Fruit fly (Drosophila melanogaster) whole organism, embryonic: ENCODE measurements around the gene CG32537.

ENCODE experiments used
- Asciz ChIP-seq: fragments of 200-800 bp; sonication (Bioruptor generic); optimal IDR thresholded peaks from 2 replicates; lab custom pipeline; 2017; ENCODE audit warnings: missing biosample characterization, mild to moderate bottlenecking, missing genetic modification characterization, missing genetic modification reagents
- BtbVII ChIP-seq: fragments of 200-800 bp; sonication (Bioruptor generic); optimal IDR thresholded peaks from 3 replicates; lab custom pipeline; 2017; ENCODE audit warnings: missing biosample characterization, mild to moderate bottlenecking, missing genetic modification characterization
- Bteb2 ChIP-seq: fragments of 200-800 bp; sonication (Bioruptor generic); optimal IDR thresholded peaks from 2 replicates; lab custom pipeline; 2016; ENCODE audit warnings: missing biosample characterization, missing genetic modification characterization
- CG10274 ChIP-seq: fragments of 200-800 bp; sonication (Bioruptor generic); optimal IDR thresholded peaks from 3 replicates; lab custom pipeline; 2017; ENCODE audit warnings: missing biosample characterization, mild to moderate bottlenecking, missing genetic modification characterization
- CG10366 ChIP-seq: fragments of 200-800 bp; sonication (Bioruptor generic); IDR thresholded peaks from 2 replicates; pipeline ENCODE4 v1.3.6; 2022; ENCODE audit warnings: missing biosample characterization, missing genetic modification characterization
- CG11085 ChIP-seq: fragments of 200-800 bp; sonication (Bioruptor generic); IDR thresholded peaks from 2 replicates; pipeline ENCODE4 v1.3.6; 2022; ENCODE audit warnings: missing biosample characterization, missing genetic modification characterization
- CG11398 ChIP-seq: fragments of 200-800 bp; sonication (Bioruptor generic); optimal IDR thresholded peaks from 2 replicates; lab custom pipeline; 2016; ENCODE audit warnings: missing biosample characterization, missing genetic modification characterization
- CG12104 ChIP-seq: fragments of 200-800 bp; sonication (Bioruptor generic); optimal IDR thresholded peaks from 3 replicates; lab custom pipeline; 2016; ENCODE audit warnings: missing biosample characterization, missing genetic modification characterization
- CG13123 ChIP-seq: fragments of 200-800 bp; sonication (Bioruptor generic); optimal IDR thresholded peaks from 2 replicates; lab custom pipeline; 2016; ENCODE audit warnings: missing biosample characterization, missing genetic modification characterization
- CG15514 ChIP-seq: fragments of 200-800 bp; sonication (Bioruptor generic); optimal IDR thresholded peaks from 3 replicates; lab custom pipeline; 2017; ENCODE audit warnings: missing biosample characterization, missing genetic modification characterization, mild to moderate bottlenecking, moderate library complexity, missing genetic modification reagents
- CG2712 ChIP-seq: fragments of 200-800 bp; optimal IDR thresholded peaks from 3 replicates; lab custom pipeline; 2019; ENCODE audit warnings: missing biosample characterization, mild to moderate bottlenecking, missing genetic modification characterization, moderate library complexity
- CG30020 ChIP-seq: fragments of 200-800 bp; optimal IDR thresholded peaks from 2 replicates; lab custom pipeline; 2019; ENCODE audit warnings: missing biosample characterization, mild to moderate bottlenecking, missing genetic modification characterization, moderate library complexity
- CG32532 ChIP-seq: fragments of 200-800 bp; sonication (Bioruptor generic); IDR thresholded peaks from 2 replicates; pipeline ENCODE4 v1.3.6; 2022; ENCODE audit warnings: missing biosample characterization, missing genetic modification characterization
- CG33213 ChIP-seq: fragments of 200-800 bp; sonication (Bioruptor generic); optimal IDR thresholded peaks from 3 replicates; lab custom pipeline; 2016; ENCODE audit warnings: missing biosample characterization, missing genetic modification characterization
- CG4328 ChIP-seq: fragments of 200-800 bp; sonication (Bioruptor generic); optimal IDR thresholded peaks from 3 replicates; lab custom pipeline; 2017; ENCODE audit warnings: missing biosample characterization, missing genetic modification reagents, missing genetic modification characterization
- CG5245 ChIP-seq: fragments of 200-800 bp; sonication (Bioruptor generic); optimal IDR thresholded peaks from 3 replicates; lab custom pipeline; 2016; ENCODE audit warnings: missing biosample characterization, missing genetic modification characterization
- CG8359 ChIP-seq: fragments of 200-800 bp; sonication (Bioruptor generic); optimal IDR thresholded peaks from 2 replicates; lab custom pipeline; 2017; ENCODE audit warnings: missing biosample characterization, mild to moderate bottlenecking, missing genetic modification characterization, borderline replicate concordance
- CG8388 ChIP-seq: fragments of 200-800 bp; sonication (Bioruptor generic); optimal IDR thresholded peaks from 2 replicates; lab custom pipeline; 2019; ENCODE audit warnings: missing biosample characterization, mild to moderate bottlenecking, missing genetic modification characterization, moderate library complexity
- CG9609 ChIP-seq: fragments of 200-800 bp; sonication (Bioruptor generic); optimal IDR thresholded peaks from 3 replicates; lab custom pipeline; 2016; ENCODE audit warnings: missing biosample characterization, missing genetic modification characterization
- Dbx ChIP-seq: fragments of 200-800 bp; sonication (Bioruptor generic); IDR thresholded peaks from 3 replicates; pipeline ENCODE4 v1.3.6; 2022; ENCODE audit warnings: missing biosample characterization, missing genetic modification characterization
- Fer3 ChIP-seq: fragments of 200-800 bp; sonication (Bioruptor generic); optimal IDR thresholded peaks from 2 replicates; lab custom pipeline; 2018; ENCODE audit warnings: missing biosample characterization, mild to moderate bottlenecking, missing genetic modification characterization, moderate library complexity
- Gsc ChIP-seq: fragments of 200-800 bp; sonication (Bioruptor generic); IDR thresholded peaks from 2 replicates; pipeline ENCODE4 v1.3.6; 2022; ENCODE audit warnings: missing biosample characterization, missing genetic modification characterization
- Hand ChIP-seq: fragments of 200-800 bp; sonication (Bioruptor generic); optimal IDR thresholded peaks from 2 replicates; lab custom pipeline; 2017; ENCODE audit warnings: mild to moderate bottlenecking, missing biosample characterization, missing genetic modification reagents, missing genetic modification characterization
- Hmr ChIP-seq: fragments of 200-800 bp; sonication (Bioruptor generic); optimal IDR thresholded peaks from 3 replicates; lab custom pipeline; 2017; ENCODE audit warnings: mild to moderate bottlenecking, missing biosample characterization, missing genetic modification reagents, missing genetic modification characterization
- Hsf ChIP-seq: fragments of 200-800 bp; sonication (Bioruptor generic); optimal IDR thresholded peaks from 3 replicates; lab custom pipeline; 2016; ENCODE audit warnings: missing biosample characterization, missing genetic modification characterization
- MTF-1 ChIP-seq: fragments of 200-800 bp; sonication (Bioruptor generic); optimal IDR thresholded peaks from 2 replicates; lab custom pipeline; 2018; ENCODE audit warnings: missing biosample characterization, mild to moderate bottlenecking, missing genetic modification characterization, borderline replicate concordance
- NK7.1 ChIP-seq: fragments of 200-800 bp; sonication (Bioruptor generic); optimal IDR thresholded peaks from 3 replicates; lab custom pipeline; 2016; ENCODE audit warnings: missing biosample characterization, missing genetic modification characterization
- Ptx1 ChIP-seq: fragments of 200-800 bp; sonication (Bioruptor generic); IDR thresholded peaks from 2 replicates; pipeline ENCODE4 v1.3.6; 2022; ENCODE audit warnings: missing biosample characterization, missing genetic modification characterization
- Ravus ChIP-seq: fragments of 200-800 bp; sonication (Bioruptor generic); IDR thresholded peaks from 2 replicates; pipeline ENCODE4 v1.3.6; 2022; ENCODE audit warnings: missing biosample characterization, missing genetic modification characterization
- Sox100B ChIP-seq: fragments of 200-800 bp; sonication (Bioruptor generic); optimal IDR thresholded peaks from 3 replicates; lab custom pipeline; 2018; ENCODE audit warnings: missing biosample characterization, mild to moderate bottlenecking, missing genetic modification characterization
- Sry-δ ChIP-seq: fragments of 200-800 bp; sonication (Bioruptor generic); optimal IDR thresholded peaks from 2 replicates; lab custom pipeline; 2016; ENCODE audit warnings: missing biosample characterization, missing genetic modification characterization
- Vsx1 ChIP-seq: fragments of 200-800 bp; sonication (Bioruptor generic); optimal IDR thresholded peaks from 2 replicates; lab custom pipeline; 2017; ENCODE audit warnings: missing biosample characterization, mild to moderate bottlenecking, missing genetic modification characterization, missing genetic modification reagents
- ase ChIP-seq: fragments of 200-800 bp; sonication (Bioruptor generic); IDR thresholded peaks from 3 replicates; pipeline ENCODE4 v1.3.6; 2022; ENCODE audit warnings: missing biosample characterization, missing genetic modification characterization
- bsh ChIP-seq, 2 experiments: fragments of 200-800 bp; sonication (Bioruptor generic); optimal IDR thresholded peaks; 2 replicates each; lab custom pipeline; 2017 to 2018; ENCODE audit warnings: mild to moderate bottlenecking in 2 of 2, missing biosample characterization in 2 of 2, missing genetic modification characterization in 2 of 2, moderate library complexity in 1 of 2
- chinmo ChIP-seq: fragments of 200-800 bp; sonication (Bioruptor generic); IDR thresholded peaks from 4 replicates; pipeline ENCODE4 v1.3.6; 2022; ENCODE audit warnings: missing biosample characterization, missing genetic modification characterization; ENCODE audit not compliant: partially characterized antibody
- croc ChIP-seq: fragments of 200-800 bp; sonication (Bioruptor generic); conservative IDR thresholded peaks from 3 replicates; pipeline ENCODE4 v1.3.6; 2022; ENCODE audit warnings: missing biosample characterization, missing genetic modification characterization
- dpn ChIP-seq, 2 experiments: fragments of 200-800 bp; sonication (Bioruptor generic); optimal IDR thresholded peaks; 3 replicates each; lab custom pipeline; 2016; ENCODE audit warnings: missing biosample characterization in 2 of 2, missing genetic modification characterization in 2 of 2
- en ChIP-seq: fragments of 200-800 bp; sonication (Bioruptor generic); optimal IDR thresholded peaks from 2 replicates; lab custom pipeline; 2016; ENCODE audit warnings: missing biosample characterization, missing genetic modification characterization
- eve ChIP-seq, 2 experiments: fragments of >200 bp; optimal IDR thresholded peaks; 2 replicates each; lab custom pipeline; 2017; ENCODE audit warnings: missing biosample characterization in 2 of 2, missing genetic modification characterization in 2 of 2
- exex ChIP-seq: fragments of 200-800 bp; sonication (Bioruptor generic); optimal IDR thresholded peaks from 4 replicates; lab custom pipeline; 2018; ENCODE audit warnings: missing biosample characterization, mild to moderate bottlenecking, missing genetic modification characterization, moderate library complexity
- gro ChIP-seq: fragments of 200-800 bp; sonication (Bioruptor generic); optimal IDR thresholded peaks from 2 replicates; lab custom pipeline; 2016; ENCODE audit warnings: missing biosample characterization, missing genetic modification characterization
- hkb ChIP-seq, 2 experiments: fragments of 200-800 bp in 1 of 2; fragments of >200 bp in 1 of 2; sonication (Bioruptor generic) in 1 of 2; IDR thresholded peaks in 1 of 2; optimal IDR thresholded peaks in 1 of 2; 2 replicates each; pipeline versions ENCODE4 v1.3.6 to Lab custom; 2017 to 2022; ENCODE audit warnings: missing biosample characterization in 1 of 2, missing genetic modification characterization in 1 of 2
- pan ChIP-seq, 4 experiments: fragments of >200 bp in 3 of 4; fragments of 200-800 bp in 1 of 4; sonication (Bioruptor generic) in 1 of 4; optimal IDR thresholded peaks in 3 of 4; IDR thresholded peaks in 1 of 4; 2 replicates each; pipeline versions ENCODE4 v1.3.6 to Lab custom; 2017 to 2022; ENCODE audit warnings: missing biosample characterization in 2 of 4, missing genetic modification characterization in 2 of 4, mixed read lengths in 1 of 4
- pho ChIP-seq: fragments of 200-800 bp; sonication (Bioruptor generic); optimal IDR thresholded peaks from 2 replicates; lab custom pipeline; 2016; ENCODE audit warnings: missing biosample characterization, missing genetic modification characterization
- sna ChIP-seq: fragments of 200-800 bp; sonication (Bioruptor generic); IDR thresholded peaks from 2 replicates; pipeline ENCODE4 v1.3.6; 2022; ENCODE audit warnings: missing biosample characterization, missing genetic modification characterization; ENCODE audit not compliant: partially characterized antibody
- stwl ChIP-seq: fragments of 200-800 bp; sonication (Bioruptor generic); optimal IDR thresholded peaks from 3 replicates; lab custom pipeline; 2018; ENCODE audit warnings: missing biosample characterization, mild to moderate bottlenecking, missing genetic modification characterization, moderate library complexity
- tgo ChIP-seq: fragments of 200-800 bp; sonication (Bioruptor generic); IDR thresholded peaks from 3 replicates; pipeline ENCODE4 v1.3.6; 2022; ENCODE audit warnings: missing biosample characterization, missing genetic modification characterization
- unc-4 ChIP-seq: fragments of 200-800 bp; sonication (Bioruptor generic); IDR thresholded peaks from 2 replicates; pipeline ENCODE4 v1.3.6; 2022; ENCODE audit warnings: missing biosample characterization, missing genetic modification characterization; ENCODE audit not compliant: partially characterized antibody
- z ChIP-seq: fragments of 200-800 bp; sonication (Bioruptor generic); IDR thresholded peaks from 3 replicates; pipeline ENCODE4 v1.3.6; 2022; ENCODE audit warnings: missing biosample characterization, missing genetic modification characterization

CG32537 gene

DNA sequence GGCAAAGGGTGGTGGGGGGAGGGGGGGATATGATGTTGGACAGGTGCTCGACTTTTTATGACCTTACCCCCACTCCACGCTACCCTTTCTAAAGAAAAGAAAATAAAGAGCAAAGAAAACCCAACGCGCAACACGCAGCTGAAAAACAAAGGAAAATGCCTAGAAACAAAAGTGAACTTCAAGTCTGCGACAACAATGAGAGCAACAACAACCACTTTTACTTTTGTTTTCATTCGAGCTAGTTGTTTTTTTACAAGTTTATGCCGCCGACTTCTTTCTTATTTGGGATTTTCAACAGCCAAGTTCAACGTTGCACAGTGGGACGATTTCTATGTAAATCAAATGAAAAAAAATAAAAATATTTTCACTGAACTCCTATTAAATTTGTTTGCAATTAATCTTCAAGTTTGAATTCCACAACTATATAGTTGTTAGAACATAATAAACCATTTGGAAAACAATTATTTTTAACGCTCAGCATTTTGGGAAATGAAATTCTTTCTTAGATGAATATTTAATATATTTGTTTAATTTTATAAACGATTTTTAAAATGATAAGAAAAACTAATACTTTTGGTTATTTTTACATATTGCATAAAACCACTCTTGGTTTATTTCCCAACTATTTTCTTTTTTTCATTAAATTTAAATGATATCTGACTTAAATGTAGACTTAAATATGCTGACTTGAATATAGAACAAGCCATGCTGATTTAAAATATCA lies 51.6 kb downstream of the CG32537 start (continued):
- TF ChIP-seq Gsc (GFP tag; lab: Robert Waterston, UW): no peak
- TF ChIP-seq CG15514 (GFP tag; lab: Kevin White, UChicago): no peak
- TF ChIP-seq Bteb2 (GFP tag; lab: Kevin White, UChicago): no peak
- no peak for TF ChIP-seq chinmo (GFP tag; lab: Robert Waterston, UW)
- no peak for TF ChIP-seq Sry-δ (GFP tag; lab: Kevin White, UChicago)
- TF ChIP-seq dpn (GFP tag; optimal IDR thresholded peaks at IDR 0.05; lab: Kevin White, UChicago): peak in 1 of 2 experiments; percentile 22
- TF ChIP-seq CG8359 (GFP tag; lab: Kevin White, UChicago): no peak
- no peak for TF ChIP-seq CG30020 (tag; lab: Kevin White, UChicago)
- TF ChIP-seq NK7.1: no peak
- no peak for TF ChIP-seq Hand
- no peak for TF ChIP-seq z (GFP tag; lab: Robert Waterston, UW)
- no peak for TF ChIP-seq Dbx (GFP tag; lab: Robert Waterston, UW)
- no peak for TF ChIP-seq CG5245 (GFP tag; lab: Kevin White, UChicago)
- no peak for TF ChIP-seq en (GFP tag; lab: Kevin White, UChicago)
- no peak for TF ChIP-seq eve (GFP tag; optimal IDR thresholded peaks at IDR 0.05; lab: Kevin White, UChicago)
- peak; percentile 3 for TF ChIP-seq BtbVII (GFP tag; lab: Kevin White, UChicago)
- no peak for TF ChIP-seq MTF-1 (GFP tag; lab: Kevin White, UChicago)
- no peak for TF ChIP-seq CG4328 (GFP tag; lab: Kevin White, UChicago)
- TF ChIP-seq tgo (GFP tag; lab: Robert Waterston, UW): no peak
- no peak for TF ChIP-seq Asciz (GFP tag; lab: Kevin White, UChicago)
- peak; percentile 67 for TF ChIP-seq CG2712 (tag; lab: Kevin White, UChicago)
- no peak for TF ChIP-seq stwl
- peak; percentile 72 for TF ChIP-seq Sox100B (GFP tag; lab: Kevin White, UChicago)
- no peak for TF ChIP-seq gro
- no peak for TF ChIP-seq unc-4 (GFP tag; lab: Robert Waterston, UW)
- TF ChIP-seq ase (GFP tag; lab: Robert Waterston, UW): no peak
- no peak for TF ChIP-seq hkb (optimal IDR thresholded peaks at IDR 0.05; lab: Kevin White, UChicago)
- TF ChIP-seq hkb (GFP tag; IDR thresholded peaks at IDR 0.05; lab: Robert Waterston, UW): no peak
- TF ChIP-seq Hsf (GFP tag; lab: Kevin White, UChicago): no peak
- TF ChIP-seq exex (tag; lab: Kevin White, UChicago): no peak
- no peak for TF ChIP-seq Fer3 (tag; lab: Kevin White, UChicago)
- TF ChIP-seq CG13123 (GFP tag; lab: Kevin White, UChicago): no peak
- TF ChIP-seq CG33213 (GFP tag; lab: Kevin White, UChicago): no peak
- TF ChIP-seq Ptx1 (GFP tag; lab: Robert Waterston, UW): no peak
- TF ChIP-seq Hmr (GFP tag; lab: Kevin White, UChicago): peak; percentile 28
- TF ChIP-seq CG32532 (GFP tag; lab: Robert Waterston, UW): no peak
- TF ChIP-seq Vsx1 (GFP tag; lab: Kevin White, UChicago): no peak
- TF ChIP-seq CG10366: no peak
- no peak for TF ChIP-seq CG11398 (GFP tag; lab: Kevin White, UChicago)
- no peak for TF ChIP-seq sna (GFP tag; lab: Robert Waterston, UW)
- TF ChIP-seq pan (optimal IDR thresholded peaks at IDR 0.05; lab: Kevin White, UChicago): no peak
- TF ChIP-seq pan (GFP tag; optimal IDR thresholded peaks at IDR 0.05 in 1 of 2, IDR thresholded peaks at IDR 0.05 in 1 of 2): no peak
- peak; percentile 10 to 50 for TF ChIP-seq bsh (GFP tag; optimal IDR thresholded peaks at IDR 0.05; lab: Kevin White, UChicago)
- no peak for TF ChIP-seq CG10274 (GFP tag; lab: Kevin White, UChicago)
- TF ChIP-seq Ravus (GFP tag; lab: Robert Waterston, UW): no peak
- TF ChIP-seq CG11085 (GFP tag; lab: Robert Waterston, UW): no peak
- TF ChIP-seq CG12104 (GFP tag; lab: Kevin White, UChicago): peak; percentile 41
- no peak for TF ChIP-seq croc (GFP tag; lab: Robert Waterston, UW)
- peak; percentile 45 for TF ChIP-seq CG8388 (GFP tag; lab: Kevin White, UChicago)
- no peak for TF ChIP-seq pho (GFP tag; lab: Kevin White, UChicago)
- no peak for TF ChIP-seq CG9609 (GFP tag; lab: Kevin White, UChicago)
